Fruit fly (Drosophila melanogaster) whole organism: ENCODE measurements around the gene mtTFB2.

Source experiments
- CG8478 ChIP-seq: fragments of >200 bp; optimal IDR thresholded peaks from 2 replicates; lab custom pipeline; 2018; ENCODE audit warnings: inconsistent platforms
- Dll ChIP-seq: fragments of >200 bp; optimal IDR thresholded peaks from 2 replicates; lab custom pipeline; 2017
- psq ChIP-seq: fragments of >200 bp; optimal IDR thresholded peaks from 2 replicates; lab custom pipeline; 2017
- usp ChIP-seq: fragments of >200 bp; optimal IDR thresholded peaks from 2 replicates; lab custom pipeline; 2017; ENCODE audit warnings: missing biosample characterization, missing genetic modification characterization, mixed read lengths

dm6 chr3R:10053559-10053958, 8.2 kb downstream of the mtTFB2 start:
- TF ChIP-seq psq (lab: Kevin White, UChicago) (no peak), CG8478 (lab: Kevin White, UChicago) (no peak), usp (GFP tag; lab: Kevin White, UChicago) (no peak), Dll (lab: Kevin White, UChicago) (no peak)
